Worm (Caenorhabditis elegans) whole organism, dauer: ENCODE data around the gene srbc-60.

Experiments used
- unc-62 ChIP-seq: sonication (generic microtip); optimal IDR thresholded peaks from 2 replicates; lab custom pipeline; 2017; ENCODE audit warnings: missing biosample characterization, missing genetic modification reagents, missing genetic modification characterization

srbc-60 gene

DNA sequence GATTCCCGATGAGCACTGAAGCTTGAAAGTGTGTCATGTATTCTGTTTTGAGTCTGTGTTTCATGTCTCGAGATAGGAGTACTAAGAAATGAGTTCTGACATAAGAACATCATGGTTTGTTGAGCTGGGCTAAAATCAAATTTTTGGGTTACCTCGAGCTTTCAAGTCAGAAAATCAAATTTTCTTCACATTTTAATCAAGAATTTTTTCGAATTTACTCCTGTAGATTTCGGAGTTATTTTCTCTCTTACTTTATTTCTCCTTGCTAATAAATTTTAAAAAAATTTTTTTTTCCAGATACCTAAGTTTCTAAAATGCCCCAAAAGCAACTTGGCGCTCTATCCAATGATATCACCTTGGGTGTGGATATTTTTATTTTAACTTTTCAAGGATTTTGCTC is 46.0 kb downstream of the srbc-60 start, which contains the start of gene F41H8.2:
Gene F41H8.2, plus strand, starts transcription at position 301 of the 400 bp plus-strand sequence.
- TF ChIP-seq unc-62 (GFP tag; lab: Kevin White, UChicago), result no peak
